Fruit fly (Drosophila melanogaster) whole organism, embryonic: Measurements from ENCODE around the gene CG15044.

ENCODE experiments used
- ATbp ChIP-seq: fragments of 200-800 bp; sonication (Bioruptor generic); optimal IDR thresholded peaks from 2 replicates; lab custom pipeline; 2017; ENCODE audit warnings: missing biosample characterization, mild to moderate bottlenecking, missing genetic modification characterization, missing genetic modification reagents
- CG10147 ChIP-seq: fragments of 200-800 bp; sonication (Bioruptor generic); optimal IDR thresholded peaks from 2 replicates; lab custom pipeline; 2019; ENCODE audit warnings: missing biosample characterization, mild to moderate bottlenecking, missing genetic modification characterization, moderate library complexity
- CG10462 ChIP-seq: fragments of 200-800 bp; sonication (Bioruptor generic); optimal IDR thresholded peaks from 2 replicates; lab custom pipeline; 2016; ENCODE audit warnings: missing biosample characterization, missing genetic modification characterization
- CG11085 ChIP-seq: fragments of 200-800 bp; sonication (Bioruptor generic); IDR thresholded peaks from 2 replicates; pipeline ENCODE4 v1.3.6; 2022; ENCODE audit warnings: missing biosample characterization, missing genetic modification characterization
- CG11504 ChIP-seq: fragments of 200-800 bp; sonication (Bioruptor generic); optimal IDR thresholded peaks from 3 replicates; lab custom pipeline; 2019; ENCODE audit warnings: missing biosample characterization, mild to moderate bottlenecking, missing genetic modification characterization, moderate library complexity
- CG11696 ChIP-seq: fragments of 200-800 bp; sonication (Bioruptor generic); IDR thresholded peaks from 2 replicates; pipeline ENCODE4 v1.3.6; 2022; ENCODE audit warnings: missing biosample characterization, missing genetic modification characterization
- CG12744 ChIP-seq: fragments of 200-800 bp; sonication (Bioruptor generic); optimal IDR thresholded peaks from 2 replicates; lab custom pipeline; 2016; ENCODE audit warnings: missing biosample characterization, missing genetic modification characterization
- CG12942 ChIP-seq: fragments of 200-800 bp; sonication (Bioruptor generic); optimal IDR thresholded peaks from 3 replicates; lab custom pipeline; 2016; ENCODE audit warnings: missing biosample characterization, missing genetic modification characterization
- CG15073 ChIP-seq: fragments of 200-800 bp; sonication (Bioruptor generic); optimal IDR thresholded peaks from 2 replicates; lab custom pipeline; 2016; ENCODE audit warnings: missing biosample characterization, missing genetic modification characterization
- CG1529 ChIP-seq: fragments of 200-800 bp; sonication (Bioruptor generic); optimal IDR thresholded peaks from 3 replicates; lab custom pipeline; 2018; ENCODE audit warnings: missing biosample characterization, missing genetic modification characterization
- CG17385 ChIP-seq: fragments of 200-800 bp; sonication (Bioruptor generic); optimal IDR thresholded peaks from 3 replicates; lab custom pipeline; 2018; ENCODE audit warnings: missing biosample characterization, mild to moderate bottlenecking, missing genetic modification characterization
- CG17568 ChIP-seq: fragments of 200-800 bp; sonication (Bioruptor generic); optimal IDR thresholded peaks from 2 replicates; lab custom pipeline; 2018; ENCODE audit warnings: missing biosample characterization, mild to moderate bottlenecking, missing genetic modification characterization, moderate library complexity
- CG17612 ChIP-seq: fragments of 200-800 bp; sonication (Bioruptor generic); IDR thresholded peaks from 2 replicates; pipeline ENCODE4 v1.3.6; 2022; ENCODE audit warnings: missing biosample characterization, missing genetic modification characterization
- CG32767 ChIP-seq: fragments of 200-800 bp; sonication (Bioruptor generic); IDR thresholded peaks from 2 replicates; pipeline ENCODE4 v1.3.6; 2022; ENCODE audit warnings: missing biosample characterization, missing genetic modification characterization
- CG4820 ChIP-seq: fragments of 200-800 bp; sonication (Bioruptor generic); optimal IDR thresholded peaks from 3 replicates; lab custom pipeline; 2016; ENCODE audit warnings: missing biosample characterization, missing genetic modification characterization
- CG6683 ChIP-seq: fragments of 200-800 bp; sonication (Bioruptor generic); optimal IDR thresholded peaks from 2 replicates; lab custom pipeline; 2017; ENCODE audit warnings: missing biosample characterization, mild to moderate bottlenecking, missing genetic modification characterization, missing genetic modification reagents
- CG7556 ChIP-seq: fragments of 200-800 bp; sonication (Bioruptor generic); optimal IDR thresholded peaks from 2 replicates; lab custom pipeline; 2017; ENCODE audit warnings: missing biosample characterization, mild to moderate bottlenecking, missing genetic modification characterization
- CHES-1-like ChIP-seq: fragments of 200-800 bp; sonication (Bioruptor generic); optimal IDR thresholded peaks from 2 replicates; lab custom pipeline; 2016; ENCODE audit warnings: missing biosample characterization, missing genetic modification characterization
- CkIIα-i1 ChIP-seq: fragments of 200-800 bp; sonication (Bioruptor generic); IDR thresholded peaks from 2 replicates; pipeline ENCODE4 v1.3.6; 2022; ENCODE audit warnings: missing biosample characterization, missing genetic modification characterization
- Dll ChIP-seq: fragments of 200-800 bp; sonication (Bioruptor generic); IDR thresholded peaks from 4 replicates; pipeline ENCODE4 v1.3.6; 2022; ENCODE audit warnings: missing biosample characterization, missing genetic modification characterization; ENCODE audit not compliant: partially characterized antibody
- Dref ChIP-seq: fragments of 200-800 bp; sonication (Bioruptor generic); IDR thresholded peaks from 2 replicates; pipeline ENCODE4 v1.3.6; 2022; ENCODE audit warnings: missing biosample characterization, missing genetic modification characterization
- Fer1 ChIP-seq: fragments of 200-800 bp; sonication (Bioruptor generic); optimal IDR thresholded peaks from 2 replicates; lab custom pipeline; 2017; ENCODE audit warnings: missing biosample characterization, mild to moderate bottlenecking, missing genetic modification characterization
- GATAe ChIP-seq: fragments of 200-800 bp; sonication (Bioruptor generic); conservative IDR thresholded peaks from 2 replicates; pipeline ENCODE4 v1.3.6; 2022; ENCODE audit warnings: missing biosample characterization, missing genetic modification characterization
- Meics ChIP-seq: fragments of 200-800 bp; sonication (Bioruptor generic); optimal IDR thresholded peaks from 2 replicates; lab custom pipeline; 2017; ENCODE audit warnings: missing biosample characterization, mild to moderate bottlenecking, missing genetic modification characterization
- Myb ChIP-seq: fragments of 200-800 bp; sonication (Bioruptor generic); optimal IDR thresholded peaks from 2 replicates; lab custom pipeline; 2016; ENCODE audit warnings: missing biosample characterization, missing genetic modification characterization
- Nf-YB ChIP-seq: fragments of 200-800 bp; sonication (Bioruptor generic); optimal IDR thresholded peaks from 3 replicates; lab custom pipeline; 2019; ENCODE audit warnings: missing biosample characterization, mild to moderate bottlenecking, missing genetic modification characterization, moderate library complexity
- Oli ChIP-seq: fragments of 200-800 bp; sonication (Bioruptor generic); optimal IDR thresholded peaks from 2 replicates; lab custom pipeline; 2018; ENCODE audit warnings: missing biosample characterization, mild to moderate bottlenecking, missing genetic modification characterization, moderate library complexity
- Sox100B ChIP-seq: fragments of 200-800 bp; sonication (Bioruptor generic); optimal IDR thresholded peaks from 3 replicates; lab custom pipeline; 2018; ENCODE audit warnings: missing biosample characterization, mild to moderate bottlenecking, missing genetic modification characterization
- Spps ChIP-seq: fragments of 200-800 bp; sonication (Bioruptor generic); optimal IDR thresholded peaks from 2 replicates; lab custom pipeline; 2018; ENCODE audit warnings: missing biosample characterization, mild to moderate bottlenecking, missing genetic modification characterization
- Ssrp ChIP-seq: fragments of 200-800 bp; sonication (Bioruptor generic); optimal IDR thresholded peaks from 2 replicates; lab custom pipeline; 2018; ENCODE audit warnings: missing biosample characterization, mild to moderate bottlenecking, missing genetic modification characterization, moderate library complexity
- Usf ChIP-seq: fragments of 200-800 bp; sonication (Bioruptor generic); optimal IDR thresholded peaks from 2 replicates; lab custom pipeline; 2017; ENCODE audit warnings: missing genotype, missing biosample characterization, missing genetic modification characterization
- ab ChIP-seq: fragments of 200-800 bp; sonication (Bioruptor generic); optimal IDR thresholded peaks from 2 replicates; lab custom pipeline; 2016; ENCODE audit warnings: missing biosample characterization, missing genetic modification characterization
- ato ChIP-seq: fragments of 200-800 bp; sonication (Bioruptor generic); IDR thresholded peaks from 2 replicates; pipeline ENCODE4 v1.3.6; 2022; ENCODE audit warnings: missing biosample characterization, missing genetic modification characterization; ENCODE audit not compliant: partially characterized antibody
- crol ChIP-seq: fragments of 200-800 bp; sonication (Bioruptor generic); IDR thresholded peaks from 2 replicates; pipeline ENCODE4 v1.3.6; 2022; ENCODE audit warnings: missing biosample characterization, missing genetic modification characterization
- dmrt11E ChIP-seq: fragments of 200-800 bp; sonication (Bioruptor generic); optimal IDR thresholded peaks from 3 replicates; lab custom pipeline; 2018; ENCODE audit warnings: missing biosample characterization, mild to moderate bottlenecking, missing genetic modification characterization, moderate library complexity
- ewg ChIP-seq: fragments of 200-800 bp; sonication (Bioruptor generic); optimal IDR thresholded peaks from 3 replicates; lab custom pipeline; 2017; ENCODE audit warnings: mild to moderate bottlenecking, missing biosample characterization, missing genetic modification reagents, missing genetic modification characterization
- ham ChIP-seq: fragments of 200-800 bp; sonication (Bioruptor generic); IDR thresholded peaks from 2 replicates; pipeline ENCODE4 v1.3.6; 2022; ENCODE audit warnings: missing biosample characterization, missing genetic modification characterization
- hth ChIP-seq: fragments of >200 bp; optimal IDR thresholded peaks from 2 replicates; lab custom pipeline; 2017; ENCODE audit warnings: inconsistent platforms
- ken ChIP-seq: fragments of 200-800 bp; sonication (Bioruptor generic); IDR thresholded peaks from 3 replicates; pipeline ENCODE4 v1.3.6; 2022; ENCODE audit warnings: missing biosample characterization, missing genetic modification characterization
- lola ChIP-seq, 3 experiments: fragments of >200 bp in 2 of 3; fragments of 200-800 bp in 1 of 3; sonication (Bioruptor generic) in 1 of 3; optimal IDR thresholded peaks; 2 replicates each; lab custom pipeline; 2017 to 2019; ENCODE audit warnings: missing biosample characterization in 3 of 3, missing genetic modification characterization in 3 of 3, mild to moderate bottlenecking in 1 of 3, moderate library complexity in 1 of 3
- nmo ChIP-seq: fragments of 200-800 bp; sonication (Bioruptor generic); optimal IDR thresholded peaks from 2 replicates; lab custom pipeline; 2018; ENCODE audit warnings: missing biosample characterization, mild to moderate bottlenecking, missing genetic modification characterization, moderate library complexity
- org-1 ChIP-seq: fragments of 200-800 bp; sonication (Bioruptor generic); optimal IDR thresholded peaks from 2 replicates; lab custom pipeline; 2017; ENCODE audit warnings: missing biosample characterization, missing genetic modification characterization
- ranshi ChIP-seq: fragments of 200-800 bp; sonication (Bioruptor generic); IDR thresholded peaks from 2 replicates; pipeline ENCODE4 v1.3.6; 2022; ENCODE audit warnings: missing biosample characterization, missing genetic modification characterization
- repo ChIP-seq: fragments of 200-800 bp; sonication (Bioruptor generic); optimal IDR thresholded peaks from 2 replicates; lab custom pipeline; 2016; ENCODE audit warnings: missing biosample characterization, missing genetic modification characterization
- ro ChIP-seq: fragments of 200-800 bp; sonication (Bioruptor generic); IDR thresholded peaks from 2 replicates; pipeline ENCODE4 v1.3.6; 2022; ENCODE audit warnings: missing biosample characterization, missing genetic modification characterization
- sd ChIP-seq: fragments of 200-800 bp; sonication (Bioruptor generic); optimal IDR thresholded peaks from 3 replicates; lab custom pipeline; 2018; ENCODE audit warnings: missing biosample characterization, mild to moderate bottlenecking, missing genetic modification characterization, moderate library complexity
- slou ChIP-seq: fragments of 200-800 bp; sonication (Bioruptor generic); optimal IDR thresholded peaks from 3 replicates; lab custom pipeline; 2016; ENCODE audit warnings: missing biosample characterization, missing genetic modification characterization
- ttk ChIP-seq: fragments of 200-800 bp; sonication (Bioruptor generic); IDR thresholded peaks from 2 replicates; pipeline ENCODE4 v2.1.2; 2022; ENCODE audit warnings: missing biosample characterization, missing genetic modification characterization
- vfl ChIP-seq: fragments of 200-800 bp; sonication (Bioruptor generic); optimal IDR thresholded peaks from 2 replicates; lab custom pipeline; 2016; ENCODE audit warnings: missing biosample characterization, missing genetic modification characterization

CG15044 gene

DNA sequence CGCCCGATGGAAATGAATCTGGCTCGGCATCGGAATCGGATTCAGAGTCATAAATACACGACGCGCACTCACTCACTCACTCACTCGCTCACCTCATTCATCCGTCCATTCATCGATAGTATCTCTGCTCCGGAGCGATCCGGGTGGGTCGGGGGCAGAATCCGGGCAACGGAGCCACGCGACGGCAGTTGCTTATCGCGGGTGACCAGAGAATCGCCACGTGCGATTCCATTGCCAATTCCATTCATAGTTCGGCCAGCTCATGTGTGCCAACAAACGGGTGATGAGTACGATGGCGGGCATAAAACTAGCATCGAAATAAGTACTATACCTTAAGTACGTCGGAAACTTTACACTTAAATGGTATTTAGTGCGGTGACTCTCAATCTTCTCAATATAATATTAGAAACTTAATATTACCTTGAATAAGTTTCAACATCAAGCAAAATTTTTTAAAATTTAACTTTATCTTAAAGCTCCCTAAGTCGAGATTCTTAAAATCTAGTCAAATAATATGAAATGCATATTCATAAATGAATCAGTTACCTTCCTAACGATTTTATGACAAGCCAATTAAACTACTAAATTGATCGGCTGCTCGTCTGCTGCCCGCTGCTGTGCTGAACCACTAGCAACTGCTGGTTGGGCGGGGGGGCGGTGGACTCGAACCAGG lies 32.9 kb upstream of the CG15044 start (continued):
- TF ChIP-seq Spps (tag; lab: Kevin White, UChicago): peak; percentile 44
- peak; percentile 19 for TF ChIP-seq CG6683 (GFP tag; lab: Kevin White, UChicago)
- no peak for TF ChIP-seq org-1 (GFP tag; lab: Kevin White, UChicago)
- TF ChIP-seq CG32767 (GFP tag; lab: Robert Waterston, UW): 0 out of 2 replicates have a peak, but pooled peaks have one; percentile 11
- no peak for TF ChIP-seq ken (GFP tag; lab: Robert Waterston, UW)
- no peak for TF ChIP-seq ham (GFP tag; lab: Robert Waterston, UW)
- peak; percentile 76 for TF ChIP-seq CG11696 (GFP tag; lab: Robert Waterston, UW)
- peak; percentile 33 for TF ChIP-seq CG10147 (GFP tag; lab: Kevin White, UChicago)
- 0 out of 2 replicates have a peak, but pooled peaks have one; percentile 10 for TF ChIP-seq crol
- TF ChIP-seq Usf (GFP tag; lab: Kevin White, UChicago): no peak
- TF ChIP-seq CG4820 (GFP tag; lab: Kevin White, UChicago): peak; percentile 43
- TF ChIP-seq Dref (GFP tag; lab: Robert Waterston, UW): no peak
- TF ChIP-seq Dll (GFP tag; lab: Robert Waterston, UW): no peak
- peak; percentile 7 for TF ChIP-seq CG10462 (GFP tag; lab: Kevin White, UChicago)
- no peak for TF ChIP-seq CG1529 (GFP tag; lab: Kevin White, UChicago)
- no peak for TF ChIP-seq CG12942 (GFP tag; lab: Kevin White, UChicago)
- peak; percentile 67 for TF ChIP-seq Sox100B (GFP tag; lab: Kevin White, UChicago)
- TF ChIP-seq CG17385 (GFP tag; lab: Kevin White, UChicago): peak; percentile 7
- TF ChIP-seq Nf-YB (GFP tag; lab: Kevin White, UChicago): peak; percentile 10
- no peak for TF ChIP-seq hth (lab: Kevin White, UChicago)
- no peak for TF ChIP-seq CHES-1-like
- TF ChIP-seq Meics (GFP tag; lab: Kevin White, UChicago): peak; percentile 57
- TF ChIP-seq CkIIα-i1 (GFP tag; lab: Robert Waterston, UW): no peak
- TF ChIP-seq CG15073 (GFP tag; lab: Kevin White, UChicago): no peak
- peak; percentile 73 for TF ChIP-seq CG11504 (tag; lab: Kevin White, UChicago)
- no peak for TF ChIP-seq Myb (GFP tag; lab: Kevin White, UChicago)
- TF ChIP-seq ATbp (GFP tag; lab: Kevin White, UChicago): peak; percentile 28
- no peak for TF ChIP-seq CG11085 (GFP tag; lab: Robert Waterston, UW)
- peak in 1 of 3 experiments; percentile 74 for TF ChIP-seq lola (GFP tag; optimal IDR thresholded peaks at IDR 0.05; lab: Kevin White, UChicago)
- no peak for TF ChIP-seq sd (tag; lab: Kevin White, UChicago)
- TF ChIP-seq ro (GFP tag; lab: Robert Waterston, UW): no peak
- no peak for TF ChIP-seq repo (GFP tag; lab: Kevin White, UChicago)
- TF ChIP-seq ewg: peak; percentile 4
- peak; percentile 68 for TF ChIP-seq dmrt11E
- TF ChIP-seq CG17568 (GFP tag; lab: Kevin White, UChicago): no peak
- peak; percentile 54 for TF ChIP-seq Fer1 (GFP tag; lab: Kevin White, UChicago)

DNA sequence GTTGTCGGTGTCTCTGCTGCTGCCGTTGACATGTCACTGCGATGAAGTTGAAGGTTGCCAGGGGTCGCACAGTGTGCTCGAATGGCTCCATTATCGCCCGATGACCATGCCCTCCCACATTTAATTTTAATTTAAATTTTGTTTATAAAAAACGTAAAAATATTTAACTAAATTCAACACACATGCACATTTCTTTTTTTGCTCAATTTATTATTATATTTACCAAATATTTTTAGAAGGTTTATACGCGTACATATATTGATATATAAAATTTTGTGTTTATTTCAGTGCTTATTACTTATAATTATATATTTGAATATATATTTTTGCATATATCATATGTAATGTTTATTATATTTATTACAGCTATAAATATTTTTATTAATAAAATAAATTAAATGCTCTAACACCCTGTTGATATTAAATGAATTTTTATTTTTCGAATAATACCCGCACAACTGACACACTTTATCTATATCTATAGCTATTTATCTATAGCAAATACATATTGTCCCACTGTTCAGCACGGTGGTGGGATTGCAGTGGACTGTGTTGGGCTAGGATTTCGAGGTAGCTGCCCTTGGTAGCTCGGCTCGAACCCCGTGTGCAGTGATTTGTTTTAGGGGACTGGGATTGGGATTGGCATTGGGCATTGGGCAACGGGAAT lies 31.5 kb upstream of the CG15044 start:
- no peak for TF ChIP-seq CHES-1-like
- no peak for TF ChIP-seq GATAe (GFP tag; lab: Robert Waterston, UW)
- no peak for TF ChIP-seq ab
- no peak for TF ChIP-seq ranshi (GFP tag; lab: Robert Waterston, UW)
- peak; percentile 36 for TF ChIP-seq CG7556
- TF ChIP-seq Ssrp (tag; lab: Kevin White, UChicago): peak; percentile 20
- TF ChIP-seq Oli (tag; lab: Kevin White, UChicago): peak; percentile 8
- peak; percentile 54 for TF ChIP-seq nmo (GFP tag; lab: Kevin White, UChicago)
- no peak for TF ChIP-seq ATbp (GFP tag; lab: Kevin White, UChicago)
- no peak for TF ChIP-seq CG12744
- TF ChIP-seq ttk (GFP tag; lab: Robert Waterston, UW): no peak
- no peak for TF ChIP-seq vfl (GFP tag; lab: Kevin White, UChicago)
- TF ChIP-seq slou (GFP tag; lab: Kevin White, UChicago): no peak
- no peak for TF ChIP-seq CG17612 (GFP tag; lab: Robert Waterston, UW)
- no peak for TF ChIP-seq ato (GFP tag; lab: Robert Waterston, UW)
